Fruit fly (Drosophila melanogaster): ENCODE data around the gene CG32641.

CG32641 gene

dm6 chrX:13143100-13143499 is 41.2 kb upstream of the CG32641 start (continued):
- TF ChIP-seq CG14014 (GFP tag; IDR thresholded peaks at IDR 0.05) = peak; percentile 55; the same call in 1 of the 2 replicates
- no peak for TF ChIP-seq croc (GFP tag; conservative IDR thresholded peaks at IDR 0.05)
- no peak for TF ChIP-seq Eip74EF (GFP tag; optimal IDR thresholded peaks at IDR 0.05)
- TF ChIP-seq nom (GFP tag; optimal IDR thresholded peaks at IDR 0.05) = peak; percentile 58
- TF ChIP-seq PHDP (tag; optimal IDR thresholded peaks at IDR 0.05) = peak; percentile 39
- no peak for TF ChIP-seq CG2875 (GFP tag; optimal IDR thresholded peaks at IDR 0.05)
- TF ChIP-seq slp2 (GFP tag; optimal IDR thresholded peaks at IDR 0.05) = no peak
- peak; percentile 55 for TF ChIP-seq CG13424 (tag; optimal IDR thresholded peaks at IDR 0.05)
- no peak for TF ChIP-seq CG16863 (GFP tag; optimal IDR thresholded peaks at IDR 0.05)
- peak; percentile 6 for TF ChIP-seq run (tag; optimal IDR thresholded peaks at IDR 0.05)
- peak; percentile 89 for TF ChIP-seq Drgx (GFP tag; IDR thresholded peaks at IDR 0.05)
- no peak; the same call in 1 of the 2 replicates for TF ChIP-seq Atf6 (GFP tag; IDR thresholded peaks at IDR 0.05)
- TF ChIP-seq cg (GFP tag; optimal IDR thresholded peaks at IDR 0.05) = no peak
- TF ChIP-seq bigmax (GFP tag; optimal IDR thresholded peaks at IDR 0.05) = no peak
- no peak for TF ChIP-seq tin (GFP tag; optimal IDR thresholded peaks at IDR 0.05)
- TF ChIP-seq Lpt (GFP tag; optimal IDR thresholded peaks at IDR 0.05) = no peak
- TF ChIP-seq Nf-YC (tag; optimal IDR thresholded peaks at IDR 0.05) = no peak
- TF ChIP-seq ase (GFP tag; IDR thresholded peaks at IDR 0.05) = 0 out of 3 replicates have a peak, but pooled peaks have one; percentile 31
- TF ChIP-seq Ada2b (GFP tag; IDR thresholded peaks at IDR 0.05) = peak; percentile 63
- no peak for TF ChIP-seq Neu2 (GFP tag; optimal IDR thresholded peaks at IDR 0.05; ENCODE audit: borderline replicate concordance)
- peak; percentile 25 for TF ChIP-seq CG12659 (GFP tag; optimal IDR thresholded peaks at IDR 0.05)
- no peak for TF ChIP-seq sna (GFP tag; IDR thresholded peaks at IDR 0.05; ENCODE audit: partially characterized antibody)
- no peak for TF ChIP-seq CG12769 (tag; optimal IDR thresholded peaks at IDR 0.05)
- no peak for TF ChIP-seq Sry-β (GFP tag; optimal IDR thresholded peaks at IDR 0.05)
- TF ChIP-seq p53 (GFP tag; optimal IDR thresholded peaks at IDR 0.05) = no peak
- TF ChIP-seq Hr39 (optimal IDR thresholded peaks at IDR 0.05) = no peak
- no peak for TF ChIP-seq ab (GFP tag; optimal IDR thresholded peaks at IDR 0.05)
- no peak for TF ChIP-seq CG10431 (GFP tag; optimal IDR thresholded peaks at IDR 0.05)
- TF ChIP-seq CG4404 (GFP tag; IDR thresholded peaks at IDR 0.05) = peak; percentile 39
- TF ChIP-seq Xrp1 (GFP tag; IDR thresholded peaks at IDR 0.05) = peak; percentile 65; the same call in 1 of the 2 replicates
- TF ChIP-seq CG8924 (tag; optimal IDR thresholded peaks at IDR 0.05) = peak; percentile 3
- TF ChIP-seq CG14441 (GFP tag; IDR thresholded peaks at IDR 0.05) = 0 out of 2 replicates have a peak, but pooled peaks have one; percentile 53
- TF ChIP-seq tap (tag; optimal IDR thresholded peaks at IDR 0.05) = peak; percentile 47
- no peak for TF ChIP-seq ara (GFP tag; IDR thresholded peaks at IDR 0.05)
- TF ChIP-seq Hmr (GFP tag; optimal IDR thresholded peaks at IDR 0.05) = no peak
- TF ChIP-seq ham (GFP tag; IDR thresholded peaks at IDR 0.05) = no peak
- TF ChIP-seq MTF-1 (GFP tag; optimal IDR thresholded peaks at IDR 0.05; ENCODE audit: borderline replicate concordance) = no peak
- no peak for TF ChIP-seq CG4360 (GFP tag; IDR thresholded peaks at IDR 0.05)
- no peak for TF ChIP-seq shn (GFP tag; optimal IDR thresholded peaks at IDR 0.05)
- no peak for TF ChIP-seq Poxn (GFP tag; IDR thresholded peaks at IDR 0.05)
- no peak for TF ChIP-seq z (GFP tag; IDR thresholded peaks at IDR 0.05)
- TF ChIP-seq knrl (GFP tag; IDR thresholded peaks at IDR 0.05; ENCODE audit: partially characterized antibody) = no peak
- no peak for TF ChIP-seq sqz (GFP tag; optimal IDR thresholded peaks at IDR 0.05)
- TF ChIP-seq HmgZ (tag; optimal IDR thresholded peaks at IDR 0.05) = no peak
- TF ChIP-seq kah (GFP tag; optimal IDR thresholded peaks at IDR 0.05) = no peak
- TF ChIP-seq sisA (GFP tag; IDR thresholded peaks at IDR 0.05) = 0 out of 2 replicates have a peak, but pooled peaks have one; percentile 40
- TF ChIP-seq hth (optimal IDR thresholded peaks at IDR 0.05) = no peak
- no peak for TF ChIP-seq CG9876 (GFP tag; optimal IDR thresholded peaks at IDR 0.05)
- TF ChIP-seq Spps (tag; optimal IDR thresholded peaks at IDR 0.05) = no peak
- no peak for TF ChIP-seq HmgD (GFP tag; optimal IDR thresholded peaks at IDR 0.05)
- TF ChIP-seq Gsc (GFP tag; IDR thresholded peaks at IDR 0.05) = no peak
- peak; percentile 36 for TF ChIP-seq CG10209 (GFP tag; optimal IDR thresholded peaks at IDR 0.05)

All from whole organism, embryonic.